Fruit fly (Drosophila melanogaster) whole organism, embryonic: ENCODE data around the gene CG43312.
A peak's percentile ranks its signal among the peaks of the same experiment; 100 is the strongest.

Experiments used
- CG10462 ChIP-seq: fragments of 200-800 bp; sonication (Bioruptor generic); optimal IDR thresholded peaks from 2 replicates; lab custom pipeline; 2016; ENCODE audit warnings: missing biosample characterization, missing genetic modification characterization
- CG12391 ChIP-seq: fragments of 200-800 bp; sonication (Bioruptor generic); optimal IDR thresholded peaks from 3 replicates; lab custom pipeline; 2018; ENCODE audit warnings: missing biosample characterization, mild to moderate bottlenecking, missing genetic modification characterization, moderate library complexity
- CG13624 ChIP-seq: fragments of 200-800 bp; sonication (Bioruptor generic); optimal IDR thresholded peaks from 2 replicates; lab custom pipeline; 2016; ENCODE audit warnings: missing biosample characterization, missing genetic modification characterization
- CG14710 ChIP-seq: fragments of 200-800 bp; sonication (Bioruptor generic); optimal IDR thresholded peaks from 3 replicates; lab custom pipeline; 2019; ENCODE audit warnings: missing biosample characterization, mild to moderate bottlenecking, missing genetic modification characterization, moderate library complexity
- CG14860 ChIP-seq: fragments of 200-800 bp; sonication (Bioruptor generic); IDR thresholded peaks from 3 replicates; pipeline ENCODE4 v1.3.6; 2022; ENCODE audit warnings: missing biosample characterization, missing genetic modification characterization; ENCODE audit not compliant: partially characterized antibody
- CG15514 ChIP-seq: fragments of 200-800 bp; sonication (Bioruptor generic); optimal IDR thresholded peaks from 3 replicates; lab custom pipeline; 2017; ENCODE audit warnings: missing biosample characterization, missing genetic modification characterization, mild to moderate bottlenecking, moderate library complexity, missing genetic modification reagents
- CG17612 ChIP-seq: fragments of 200-800 bp; sonication (Bioruptor generic); IDR thresholded peaks from 2 replicates; pipeline ENCODE4 v1.3.6; 2022; ENCODE audit warnings: missing biosample characterization, missing genetic modification characterization
- CG2202 ChIP-seq: fragments of 200-800 bp; sonication (Bioruptor generic); optimal IDR thresholded peaks from 2 replicates; lab custom pipeline; 2018; ENCODE audit warnings: missing biosample characterization, mild to moderate bottlenecking, missing genetic modification characterization
- CG2712 ChIP-seq: fragments of 200-800 bp; optimal IDR thresholded peaks from 3 replicates; lab custom pipeline; 2019; ENCODE audit warnings: missing biosample characterization, mild to moderate bottlenecking, missing genetic modification characterization, moderate library complexity
- CG3065 ChIP-seq: fragments of 200-800 bp; sonication (Bioruptor generic); optimal IDR thresholded peaks from 2 replicates; lab custom pipeline; 2016; ENCODE audit warnings: missing biosample characterization, missing genetic modification characterization
- CG34376 ChIP-seq: fragments of 200-800 bp; sonication (Bioruptor generic); optimal IDR thresholded peaks from 2 replicates; lab custom pipeline; 2018; ENCODE audit warnings: missing biosample characterization, mild to moderate bottlenecking, missing genetic modification characterization
- CG6791 ChIP-seq: fragments of 200-800 bp; sonication (Bioruptor generic); IDR thresholded peaks from 3 replicates; pipeline ENCODE4 v1.3.6; 2022; ENCODE audit warnings: missing biosample characterization, missing genetic modification characterization; ENCODE audit not compliant: partially characterized antibody
- CG8281 ChIP-seq: fragments of 200-800 bp; sonication (Bioruptor generic); optimal IDR thresholded peaks from 2 replicates; lab custom pipeline; 2018; ENCODE audit warnings: missing biosample characterization, mild to moderate bottlenecking, missing genetic modification characterization, moderate library complexity
- CG8359 ChIP-seq: fragments of 200-800 bp; sonication (Bioruptor generic); optimal IDR thresholded peaks from 2 replicates; lab custom pipeline; 2017; ENCODE audit warnings: missing biosample characterization, mild to moderate bottlenecking, missing genetic modification characterization, borderline replicate concordance
- CG8478 ChIP-seq: fragments of >200 bp; optimal IDR thresholded peaks from 2 replicates; lab custom pipeline; 2018
- CG9932 ChIP-seq: fragments of 200-800 bp; sonication (Bioruptor generic); IDR thresholded peaks from 2 replicates; pipeline ENCODE4 v1.3.6; 2022; ENCODE audit warnings: missing biosample characterization, missing genetic modification characterization
- D19B ChIP-seq: fragments of 200-800 bp; sonication (Bioruptor generic); optimal IDR thresholded peaks from 2 replicates; lab custom pipeline; 2017; ENCODE audit warnings: missing biosample characterization, mild to moderate bottlenecking, missing genetic modification characterization
- Doc2 ChIP-seq: fragments of 200-800 bp; sonication (Bioruptor generic); IDR thresholded peaks from 2 replicates; pipeline ENCODE4 v1.3.6; 2022; ENCODE audit warnings: missing biosample characterization, missing genetic modification characterization
- Drgx ChIP-seq: fragments of 200-800 bp; sonication (Bioruptor generic); IDR thresholded peaks from 2 replicates; pipeline ENCODE4 v1.3.6; 2022; ENCODE audit warnings: missing biosample characterization, missing genetic modification characterization
- E2f2 ChIP-seq: fragments of 200-800 bp; sonication (Bioruptor generic); IDR thresholded peaks from 2 replicates; pipeline ENCODE4 v1.3.6; 2022; ENCODE audit warnings: missing biosample characterization, missing genetic modification characterization
- Ets65A ChIP-seq: fragments of 200-800 bp; sonication (Bioruptor generic); peaks from one replicate; lab custom pipeline; 2016; ENCODE audit warnings: missing biosample characterization, missing genetic modification characterization
- GATAe ChIP-seq: fragments of 200-800 bp; sonication (Bioruptor generic); conservative IDR thresholded peaks from 2 replicates; pipeline ENCODE4 v1.3.6; 2022; ENCODE audit warnings: missing biosample characterization, missing genetic modification characterization
- H15 ChIP-seq: fragments of 200-800 bp; sonication (Bioruptor generic); IDR thresholded peaks from 3 replicates; pipeline ENCODE4 v1.3.6; 2022; ENCODE audit warnings: missing biosample characterization, missing genetic modification characterization
- Hand ChIP-seq: fragments of 200-800 bp; sonication (Bioruptor generic); optimal IDR thresholded peaks from 2 replicates; lab custom pipeline; 2017; ENCODE audit warnings: mild to moderate bottlenecking, missing biosample characterization, missing genetic modification reagents, missing genetic modification characterization
- HmgZ ChIP-seq: fragments of 200-800 bp; sonication (Bioruptor generic); optimal IDR thresholded peaks from 2 replicates; lab custom pipeline; 2018; ENCODE audit warnings: missing biosample characterization, mild to moderate bottlenecking, missing genetic modification characterization
- MBD-R2 ChIP-seq: fragments of 200-800 bp; sonication (Bioruptor generic); IDR thresholded peaks from 2 replicates; pipeline ENCODE4 v1.3.6; 2022; ENCODE audit warnings: missing biosample characterization, missing genetic modification characterization
- Meics ChIP-seq: fragments of 200-800 bp; sonication (Bioruptor generic); optimal IDR thresholded peaks from 2 replicates; lab custom pipeline; 2017; ENCODE audit warnings: missing biosample characterization, mild to moderate bottlenecking, missing genetic modification characterization
- Nf-YA ChIP-seq: fragments of 200-800 bp; sonication (Bioruptor generic); IDR thresholded peaks from 2 replicates; pipeline ENCODE4 v1.3.6; 2022; ENCODE audit warnings: missing biosample characterization, missing genetic modification characterization
- Oaz ChIP-seq: fragments of 200-800 bp; sonication (Bioruptor generic); IDR thresholded peaks from 2 replicates; pipeline ENCODE4 v1.3.6; 2022; ENCODE audit warnings: missing biosample characterization, missing genetic modification characterization
- Scr ChIP-seq: fragments of 200-800 bp; sonication (Bioruptor generic); IDR thresholded peaks from 2 replicates; pipeline ENCODE4 v1.3.6; 2022; ENCODE audit warnings: missing biosample characterization, missing genetic modification characterization; ENCODE audit not compliant: partially characterized antibody
- Spps ChIP-seq: fragments of 200-800 bp; sonication (Bioruptor generic); optimal IDR thresholded peaks from 2 replicates; lab custom pipeline; 2018; ENCODE audit warnings: missing biosample characterization, mild to moderate bottlenecking, missing genetic modification characterization
- Ssrp ChIP-seq: fragments of 200-800 bp; sonication (Bioruptor generic); optimal IDR thresholded peaks from 2 replicates; lab custom pipeline; 2018; ENCODE audit warnings: missing biosample characterization, mild to moderate bottlenecking, missing genetic modification characterization, moderate library complexity
- Xbp1 ChIP-seq: fragments of 200-800 bp; sonication (Bioruptor generic); optimal IDR thresholded peaks from 3 replicates; lab custom pipeline; 2016; ENCODE audit warnings: missing biosample characterization, mild to moderate bottlenecking, missing genetic modification characterization
- ap ChIP-seq: fragments of 200-800 bp; sonication (Bioruptor generic); IDR thresholded peaks from 2 replicates; pipeline ENCODE4 v1.3.6; 2022; ENCODE audit warnings: missing biosample characterization, missing genetic modification characterization
- chif ChIP-seq, 2 experiments: fragments of 200-800 bp; sonication (Bioruptor generic); optimal IDR thresholded peaks; 3 replicates each; lab custom pipeline; 2016; ENCODE audit warnings: missing biosample characterization in 2 of 2, missing genetic modification characterization in 2 of 2
- dmrt11E ChIP-seq: fragments of 200-800 bp; sonication (Bioruptor generic); optimal IDR thresholded peaks from 3 replicates; lab custom pipeline; 2018; ENCODE audit warnings: missing biosample characterization, mild to moderate bottlenecking, missing genetic modification characterization, moderate library complexity
- dmrt99B ChIP-seq: fragments of 200-800 bp; sonication (Bioruptor generic); optimal IDR thresholded peaks from 2 replicates; lab custom pipeline; 2018; ENCODE audit warnings: missing biosample characterization, mild to moderate bottlenecking, missing genetic modification characterization, moderate library complexity
- emc ChIP-seq: fragments of 200-800 bp; sonication (Bioruptor generic); optimal IDR thresholded peaks from 2 replicates; lab custom pipeline; 2016; ENCODE audit warnings: missing biosample characterization, missing genetic modification characterization
- hb ChIP-seq: fragments of 200-800 bp; sonication (Bioruptor generic); IDR thresholded peaks from 3 replicates; pipeline ENCODE4 v1.3.6; 2022; ENCODE audit warnings: missing biosample characterization, missing genetic modification characterization; ENCODE audit not compliant: partially characterized antibody
- hkb ChIP-seq, 2 experiments: fragments of 200-800 bp in 1 of 2; fragments of >200 bp in 1 of 2; sonication (Bioruptor generic) in 1 of 2; IDR thresholded peaks in 1 of 2; optimal IDR thresholded peaks in 1 of 2; 2 replicates each; pipeline versions ENCODE4 v1.3.6 to Lab custom; 2017 to 2022; ENCODE audit warnings: missing biosample characterization in 1 of 2, missing genetic modification characterization in 1 of 2
- kni ChIP-seq: fragments of 200-800 bp; sonication (Bioruptor generic); optimal IDR thresholded peaks from 3 replicates; lab custom pipeline; 2017; ENCODE audit warnings: mild to moderate bottlenecking, missing biosample characterization, missing genetic modification reagents, missing genetic modification characterization
- lola ChIP-seq, 3 experiments: fragments of >200 bp in 2 of 3; fragments of 200-800 bp in 1 of 3; sonication (Bioruptor generic) in 1 of 3; optimal IDR thresholded peaks; 2 replicates each; lab custom pipeline; 2017 to 2019; ENCODE audit warnings: missing biosample characterization in 3 of 3, missing genetic modification characterization in 3 of 3, mild to moderate bottlenecking in 1 of 3, moderate library complexity in 1 of 3
- pan ChIP-seq, 4 experiments: fragments of >200 bp in 3 of 4; fragments of 200-800 bp in 1 of 4; sonication (Bioruptor generic) in 1 of 4; optimal IDR thresholded peaks in 3 of 4; IDR thresholded peaks in 1 of 4; 2 replicates each; pipeline versions ENCODE4 v1.3.6 to Lab custom; 2017 to 2022; ENCODE audit warnings: missing biosample characterization in 2 of 4, missing genetic modification characterization in 2 of 4, mixed read lengths in 1 of 4
- pita ChIP-seq: fragments of 200-800 bp; sonication (Bioruptor generic); optimal IDR thresholded peaks from 2 replicates; lab custom pipeline; 2017; ENCODE audit warnings: missing biosample characterization, mild to moderate bottlenecking, missing genetic modification characterization
- schlank ChIP-seq: fragments of 200-800 bp; sonication (Bioruptor generic); optimal IDR thresholded peaks from 2 replicates; lab custom pipeline; 2018; ENCODE audit warnings: missing biosample characterization, mild to moderate bottlenecking, missing genetic modification characterization
- sens-2 ChIP-seq: fragments of 200-800 bp; sonication (Bioruptor generic); IDR thresholded peaks from 2 replicates; pipeline ENCODE4 v1.3.6; 2022; ENCODE audit warnings: missing biosample characterization, missing genetic modification characterization
- wdn ChIP-seq: fragments of 200-800 bp; sonication (Bioruptor generic); IDR thresholded peaks from 2 replicates; pipeline ENCODE4 v1.3.6; 2022; ENCODE audit warnings: missing biosample characterization, missing genetic modification characterization

Gene CG43312

DNA sequence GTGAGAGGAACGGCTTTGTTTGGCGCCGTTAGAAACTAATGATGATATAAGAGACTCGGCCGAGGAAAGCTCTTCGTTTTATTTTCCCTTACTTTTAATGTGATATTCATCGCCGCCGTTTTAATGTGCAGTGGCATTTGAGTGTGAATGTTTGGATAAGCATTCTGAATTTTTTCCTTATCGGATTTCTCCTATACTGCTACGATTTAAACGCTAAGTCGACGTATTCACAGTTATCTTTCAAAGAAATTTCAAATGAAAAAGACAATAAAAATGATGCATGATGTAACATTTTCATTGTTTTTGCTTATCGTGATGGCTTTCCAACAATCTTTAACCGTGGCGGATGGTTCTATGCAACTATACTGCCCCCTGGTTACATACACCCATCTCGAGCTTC, at the start of gene CG43312:
Gene CG43312, plus strand, starts transcription at position 301 of the 400 bp plus-strand sequence.
- TF ChIP-seq CG14710 (no peak), Spps (no peak), H15 (no peak), dmrt11E (tag; lab: Kevin White, UChicago) (no peak), hb (no peak), CG10462 (GFP tag; lab: Kevin White, UChicago) (no peak), CG34376 (GFP tag; lab: Kevin White, UChicago) (no peak), dmrt99B (tag; lab: Kevin White, UChicago) (no peak), CG6791 (GFP tag; lab: Robert Waterston, UW) (no peak), Meics (GFP tag; lab: Kevin White, UChicago) (no peak), schlank (tag; lab: Kevin White, UChicago) (no peak), Nf-YA (GFP tag; lab: Robert Waterston, UW) (no peak), MBD-R2 (GFP tag; lab: Robert Waterston, UW) (no peak), GATAe (GFP tag; lab: Robert Waterston, UW) (no peak), CG2202 (no peak), Drgx (GFP tag; lab: Robert Waterston, UW) (no peak), CG9932 (GFP tag; lab: Robert Waterston, UW) (no peak)

DNA sequence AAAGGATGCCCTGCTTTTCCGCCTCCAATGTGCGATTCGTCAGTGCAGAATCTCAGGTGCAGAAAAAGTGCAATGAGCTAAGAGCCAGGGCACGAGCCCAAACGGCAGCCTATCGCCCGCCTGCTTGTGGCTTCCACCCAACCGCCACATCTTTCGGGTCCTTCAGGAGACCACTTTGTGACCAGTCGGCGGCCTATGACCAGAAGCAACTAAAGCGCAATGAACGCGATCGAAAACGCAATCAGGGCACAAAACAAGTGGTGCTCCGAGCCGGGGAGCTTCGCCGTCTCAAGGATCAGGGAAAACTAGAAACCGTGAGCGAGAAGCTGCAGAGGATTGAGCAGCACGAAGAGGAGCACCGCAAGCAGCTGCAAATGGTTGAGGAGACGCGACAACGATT, 47.0 kb upstream of the CG43312 start, which contains the start of gene CG11449:
Gene CG11449, plus strand, starts transcription at position 6 of the 400 bp plus-strand sequence.
- peak; percentile 90 for TF ChIP-seq Ets65A
- peak; percentile 21 for TF ChIP-seq CG8478 (lab: Kevin White, UChicago)
- no peak for TF ChIP-seq wdn (GFP tag; lab: Robert Waterston, UW)
- TF ChIP-seq, all 482 proteins: peak for 2

DNA sequence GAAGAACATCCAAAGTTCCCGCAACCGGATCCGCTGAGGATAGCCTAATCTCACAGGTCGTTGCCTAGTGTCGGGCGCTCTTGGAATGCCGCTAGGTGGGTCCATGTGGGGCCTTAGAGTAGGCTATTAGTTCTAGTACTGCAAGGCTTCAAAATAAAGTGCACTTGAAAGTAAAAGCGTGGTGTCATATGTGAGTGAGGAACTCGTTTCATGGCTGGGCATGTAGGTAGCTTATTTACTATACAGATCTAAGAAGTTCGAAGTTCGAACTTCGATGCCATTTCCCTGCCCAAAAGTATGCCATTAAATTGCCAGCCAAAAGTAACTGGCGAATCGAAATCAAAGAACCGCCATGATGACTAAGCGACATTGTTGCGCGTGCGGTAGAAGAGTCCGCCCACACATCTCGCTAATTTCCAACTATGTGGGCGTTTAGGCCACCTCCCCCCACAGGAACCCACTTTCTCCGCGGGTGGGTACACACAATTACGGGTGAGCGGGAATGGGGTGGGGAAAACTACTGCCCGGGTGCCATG, 45.4 kb upstream of the CG43312 start:
- no peak for TF ChIP-seq ap (GFP tag; lab: Robert Waterston, UW)
- TF ChIP-seq CG13624 (GFP tag; lab: Kevin White, UChicago) = no peak
- TF ChIP-seq CG12391 = no peak
- peak; percentile 29 for TF ChIP-seq HmgZ (tag; lab: Kevin White, UChicago)
- no peak for TF ChIP-seq pita (GFP tag; lab: Kevin White, UChicago)
- no peak for TF ChIP-seq Hand (GFP tag; lab: Kevin White, UChicago)
- TF ChIP-seq Spps = no peak
- no peak for TF ChIP-seq Ssrp
- TF ChIP-seq emc (GFP tag; lab: Kevin White, UChicago) = no peak
- TF ChIP-seq kni (GFP tag; lab: Kevin White, UChicago) = no peak
- peak; percentile 34; the same call in 1 of the 2 replicates for TF ChIP-seq CG17612 (GFP tag; lab: Robert Waterston, UW)
- TF ChIP-seq Doc2 (GFP tag; lab: Robert Waterston, UW) = no peak
- no peak for TF ChIP-seq hkb (optimal IDR thresholded peaks at IDR 0.05; lab: Kevin White, UChicago)
- TF ChIP-seq hkb (GFP tag; IDR thresholded peaks at IDR 0.05; lab: Robert Waterston, UW) = no peak
- TF ChIP-seq CG8281 (tag; lab: Kevin White, UChicago) = no peak
- no peak for TF ChIP-seq Xbp1 (GFP tag; lab: Kevin White, UChicago)
- TF ChIP-seq CG2712 = no peak
- TF ChIP-seq pan (optimal IDR thresholded peaks at IDR 0.05; lab: Kevin White, UChicago) = no peak
- no peak for TF ChIP-seq pan (GFP tag; optimal IDR thresholded peaks at IDR 0.05 in 1 of 2, IDR thresholded peaks at IDR 0.05 in 1 of 2)
- no peak for TF ChIP-seq Scr (GFP tag; lab: Robert Waterston, UW)
- no peak for TF ChIP-seq CG14860 (GFP tag; lab: Robert Waterston, UW)
- no peak for TF ChIP-seq E2f2
- peak in 1 of 3 experiments; percentile 14 for TF ChIP-seq lola (GFP tag; optimal IDR thresholded peaks at IDR 0.05; lab: Kevin White, UChicago)
- TF ChIP-seq CG8359 (GFP tag; lab: Kevin White, UChicago) = no peak
- no peak for TF ChIP-seq CG15514
- no peak for TF ChIP-seq D19B (GFP tag; lab: Kevin White, UChicago)
- TF ChIP-seq Drgx (GFP tag; lab: Robert Waterston, UW) = no peak
- no peak for TF ChIP-seq Oaz
- no peak for TF ChIP-seq CG3065
- TF ChIP-seq sens-2 (GFP tag; lab: Robert Waterston, UW) = no peak
- no peak for TF ChIP-seq chif (GFP tag; optimal IDR thresholded peaks at IDR 0.05; lab: Kevin White, UChicago)
